Worm (Caenorhabditis elegans) whole organism, L2 larva: Measurements from ENCODE around the gene ZK353.2.

Experiments used
- ZK546.5 ChIP-seq: sonication (generic microtip); optimal IDR thresholded peaks from 2 replicates; lab custom pipeline; 2017; ENCODE audit warnings: missing biosample characterization, missing genetic modification characterization
- lsy-2 ChIP-seq, 2 experiments: fragments of 150-350 bp in 1 of 2; sonication (generic microtip) in 1 of 2; optimal IDR thresholded peaks; 2 replicates each; lab custom pipeline; 2014 to 2017; ENCODE audit warnings: missing biosample characterization in 2 of 2, missing genetic modification characterization in 2 of 2
- mbf-1 ChIP-seq: sonication (generic microtip); optimal IDR thresholded peaks from 2 replicates; lab custom pipeline; 2017; ENCODE audit warnings: missing biosample characterization, missing genetic modification characterization
- nhr-10 ChIP-seq: sonication (generic microtip); optimal IDR thresholded peaks from 2 replicates; lab custom pipeline; 2017; ENCODE audit warnings: missing biosample characterization, missing genetic modification characterization
- snpc-4 ChIP-seq: fragments of 150-350 bp; optimal IDR thresholded peaks from 2 replicates; lab custom pipeline; 2014; ENCODE audit warnings: missing biosample characterization, missing genetic modification characterization
- unc-62 ChIP-seq: fragments of 150-350 bp; optimal IDR thresholded peaks from 2 replicates; lab custom pipeline; 2014; ENCODE audit warnings: missing biosample characterization, missing genetic modification reagents, missing genetic modification characterization
- zag-1 ChIP-seq: fragments of 150-350 bp; optimal IDR thresholded peaks from 2 replicates; lab custom pipeline; 2014; ENCODE audit warnings: missing biosample characterization, missing genetic modification characterization
- ztf-1 ChIP-seq: fragments of 200-800 bp; sonication (Bioruptor generic); conservative IDR thresholded peaks from 2 replicates; pipeline ENCODE4 v1.3.6; 2022; ENCODE audit warnings: missing genetic modification characterization, missing compliant biosample characterization

DNA sequence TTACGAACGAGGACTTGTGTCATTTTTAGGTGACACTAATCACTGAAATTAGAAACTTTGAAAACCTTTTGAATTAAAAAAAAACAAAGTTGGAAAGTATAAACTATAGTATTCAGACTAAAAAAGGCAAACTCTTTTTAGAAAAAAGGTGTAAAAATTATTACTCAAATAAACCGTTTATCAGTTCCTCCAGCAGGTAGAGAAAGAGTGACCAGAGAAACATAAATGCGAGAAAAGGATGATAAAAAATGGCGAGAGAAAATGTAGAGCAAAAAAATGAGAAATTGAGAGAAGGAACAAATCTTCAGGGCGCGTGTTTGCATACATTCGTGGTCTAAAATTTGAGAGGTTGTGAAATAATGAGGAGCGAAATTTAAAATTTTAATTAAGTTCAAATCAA is 3.4 kb downstream of the ZK353.2 start, which contains the start of gene lap-1:
- TF ChIP-seq ZK546.5 (no peak), unc-62 (GFP tag; lab: Kevin White, UChicago) (no peak), lsy-2 (tag; optimal IDR thresholded peaks at IDR 0.05; lab: Kevin White, UChicago) (no peak), snpc-4 (no peak), nhr-10 (no peak), mbf-1 (tag; lab: Kevin White, UChicago) (no peak), zag-1 (no peak), ztf-1 (GFP tag; lab: Robert Waterston, UW) (no peak)
